Fruit fly (Drosophila melanogaster): ENCODE results near the gene CG34132.

DNA sequence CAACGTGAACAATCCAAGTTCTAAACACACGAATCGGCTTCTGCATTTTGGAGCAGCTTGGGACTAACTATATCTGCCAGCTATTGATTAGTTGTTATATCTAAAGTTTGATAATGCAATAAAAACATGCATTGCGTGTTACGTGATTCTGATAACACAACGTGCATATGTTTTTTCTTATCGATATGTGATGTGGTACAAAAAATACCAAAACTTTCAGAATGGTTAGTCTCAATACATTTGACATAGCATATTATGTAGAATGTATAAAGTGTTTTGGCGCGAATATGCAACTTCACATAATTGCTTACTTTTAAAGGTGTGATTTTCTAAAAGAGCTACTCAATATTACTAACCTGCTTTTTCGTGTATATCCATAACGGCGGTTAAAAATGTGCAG is 649 bp downstream of the CG34132 start:
- TF ChIP-seq psq (optimal IDR thresholded peaks at IDR 0.05) (no peak), ttk (optimal IDR thresholded peaks at IDR 0.05) (no peak), insv (optimal IDR thresholded peaks at IDR 0.05) (no peak), h (optimal IDR thresholded peaks at IDR 0.05) (no peak), Sin3A (optimal IDR thresholded peaks at IDR 0.05) (no peak)
